Worm (Caenorhabditis elegans) whole organism, L4 larva: Measurements from ENCODE around the gene C30F2.5.

Experiments
- D1046.2 ChIP-seq: fragments of 200-800 bp; sonication (Bioruptor generic); IDR thresholded peaks from 2 replicates; pipeline ENCODE4 v1.3.6; 2022; ENCODE audit warnings: missing genetic modification characterization, missing compliant biosample characterization
- F26F4.8 ChIP-seq: fragments of 200-800 bp; sonication (Bioruptor generic); conservative IDR thresholded peaks from 2 replicates; pipeline ENCODE4 v1.3.6; 2022; ENCODE audit warnings: missing genetic modification characterization, missing compliant biosample characterization
- F37D6.2 ChIP-seq: sonication (generic microtip); optimal IDR thresholded peaks from 2 replicates; lab custom pipeline; 2016; ENCODE audit warnings: mild to moderate bottlenecking, missing genetic modification characterization, missing compliant biosample characterization
- F44E2.7 ChIP-seq: fragments of 200-800 bp; sonication (Bioruptor generic); IDR thresholded peaks from 2 replicates; pipeline ENCODE4 v2.1.2; 2022; ENCODE audit warnings: missing genetic modification characterization, missing compliant biosample characterization
- F49E8.2 ChIP-seq: sonication (generic microtip); optimal IDR thresholded peaks from 2 replicates; lab custom pipeline; 2016; ENCODE audit warnings: missing compliant biosample characterization, mild to moderate bottlenecking, missing genetic modification characterization, borderline replicate concordance
- R02D3.7 ChIP-seq: fragments of 150-350 bp; sonication (generic microtip); optimal IDR thresholded peaks from 3 replicates; lab custom pipeline; 2014; ENCODE audit warnings: missing biosample characterization, missing genetic modification characterization
- Y105C5A.15 ChIP-seq: fragments of 200-800 bp; sonication (Bioruptor generic); IDR thresholded peaks from 2 replicates; pipeline ENCODE4 v1.3.6; 2022; ENCODE audit warnings: missing genetic modification characterization, missing compliant biosample characterization
- ZK337.2 ChIP-seq: fragments of 200-800 bp; sonication (Bioruptor generic); IDR thresholded peaks from 2 replicates; pipeline ENCODE4 v1.3.6; 2022; ENCODE audit warnings: missing genetic modification reagents, missing genetic modification characterization, missing compliant biosample characterization
- aha-1 ChIP-seq: fragments of 150-350 bp; peaks from one replicate; lab custom pipeline; 2014; ENCODE audit warnings: missing biosample characterization, missing genetic modification characterization
- ama-1 ChIP-seq: fragments of 150-350 bp; optimal IDR thresholded peaks from 2 replicates; lab custom pipeline; 2014; ENCODE audit warnings: inconsistent platforms, mixed read lengths
- ceh-32 ChIP-seq: sonication (generic microtip); optimal IDR thresholded peaks from 2 replicates; lab custom pipeline; 2016; ENCODE audit warnings: mild to moderate bottlenecking, missing genetic modification characterization, missing compliant biosample characterization; ENCODE audit not compliant: poor library complexity
- ceh-62 ChIP-seq: sonication (generic microtip); optimal IDR thresholded peaks from 2 replicates; lab custom pipeline; 2017; ENCODE audit warnings: missing biosample characterization, missing genetic modification characterization
- ces-1 ChIP-seq: fragments of 150-350 bp; sonication (generic microtip); optimal IDR thresholded peaks from 4 replicates; lab custom pipeline; 2014; ENCODE audit warnings: missing biosample characterization, missing genetic modification reagents, missing genetic modification characterization
- cey-2 ChIP-seq: sonication (generic microtip); optimal IDR thresholded peaks from 3 replicates; lab custom pipeline; 2017; ENCODE audit warnings: missing genetic modification characterization, mild to moderate bottlenecking, missing compliant biosample characterization, antibody characterized with exemption, borderline replicate concordance; ENCODE audit not compliant: insufficient read depth
- daf-12 ChIP-seq: fragments of 150-350 bp; optimal IDR thresholded peaks from 2 replicates; lab custom pipeline; 2014; ENCODE audit warnings: missing biosample characterization, missing genetic modification reagents, missing genetic modification characterization
- daf-16 ChIP-seq, 3 experiments: sonication (generic microtip); optimal IDR thresholded peaks; 2 replicates each; lab custom pipeline; 2016 to 2017; ENCODE audit warnings: missing genetic modification characterization in 3 of 3, missing genetic modification reagents in 3 of 3, mild to moderate bottlenecking in 2 of 3, missing compliant biosample characterization in 2 of 3, missing biosample characterization in 1 of 3, moderate library complexity in 1 of 3
- daf-8 ChIP-seq: fragments of 200-800 bp; sonication (Bioruptor generic); IDR thresholded peaks from 2 replicates; pipeline ENCODE4 v1.3.6; 2022; ENCODE audit warnings: missing genetic modification characterization, missing compliant biosample characterization
- dmd-9 ChIP-seq: fragments of 200-800 bp; sonication (Bioruptor generic); IDR thresholded peaks from 2 replicates; pipeline ENCODE4 v1.3.6; 2022; ENCODE audit warnings: missing genetic modification reagents, missing genetic modification characterization, missing compliant biosample characterization
- dpl-1 ChIP-seq: fragments of 150-350 bp; optimal IDR thresholded peaks from 2 replicates; lab custom pipeline; 2014; ENCODE audit warnings: missing biosample characterization, missing genetic modification reagents, missing genetic modification characterization
- egl-27 ChIP-seq: sonication (generic microtip); optimal IDR thresholded peaks from 3 replicates; lab custom pipeline; 2017; ENCODE audit warnings: missing biosample characterization, missing genetic modification reagents, missing genetic modification characterization
- fkh-10 ChIP-seq: fragments of 150-350 bp; optimal IDR thresholded peaks from 2 replicates; lab custom pipeline; 2014; ENCODE audit warnings: missing biosample characterization, missing genetic modification reagents, missing genetic modification characterization
- hif-1 ChIP-seq, 2 experiments: sonication (generic microtip); optimal IDR thresholded peaks; 2 replicates each; lab custom pipeline; 2016 to 2017; ENCODE audit warnings: missing compliant biosample characterization in 2 of 2, missing genetic modification characterization in 2 of 2, missing genetic modification reagents in 2 of 2, missing genotype in 2 of 2, mild to moderate bottlenecking in 1 of 2
- hlh-11 ChIP-seq: fragments of 200-800 bp; sonication (Bioruptor generic); optimal IDR thresholded peaks from 2 replicates; lab custom pipeline; 2018; ENCODE audit warnings: mild to moderate bottlenecking, missing genetic modification characterization, missing compliant biosample characterization
- jun-1 ChIP-seq: fragments of 150-350 bp; optimal IDR thresholded peaks from 2 replicates; lab custom pipeline; 2014; ENCODE audit warnings: missing biosample characterization, missing genetic modification reagents, missing genetic modification characterization
- lin-29 ChIP-seq: fragments of 200-800 bp; sonication (Bioruptor generic); IDR thresholded peaks from 2 replicates; pipeline ENCODE4 v1.3.6; 2022; ENCODE audit warnings: missing genetic modification reagents, missing genetic modification characterization, missing compliant biosample characterization
- lin-38 ChIP-seq: fragments of 200-800 bp; sonication (Bioruptor generic); IDR thresholded peaks from 2 replicates; pipeline ENCODE4 v1.3.6; 2022; ENCODE audit warnings: missing genetic modification reagents, missing genetic modification characterization, missing compliant biosample characterization
- lin-39 ChIP-seq: fragments of 150-350 bp; optimal IDR thresholded peaks from 2 replicates; lab custom pipeline; 2014; ENCODE audit warnings: missing biosample characterization, missing genetic modification reagents, missing genetic modification characterization
- lir-3 ChIP-seq: sonication (generic microtip); optimal IDR thresholded peaks from 2 replicates; lab custom pipeline; 2016; ENCODE audit warnings: mild to moderate bottlenecking, missing genetic modification characterization, missing compliant biosample characterization
- lsy-2 ChIP-seq, 2 experiments: fragments of 150-350 bp in 1 of 2; sonication (generic microtip) in 1 of 2; optimal IDR thresholded peaks; 2 replicates each; lab custom pipeline; 2014 to 2017; ENCODE audit warnings: missing biosample characterization in 2 of 2, missing genetic modification characterization in 2 of 2
- madf-9 ChIP-seq: fragments of 200-800 bp; sonication (Bioruptor generic); conservative IDR thresholded peaks from 2 replicates; pipeline ENCODE4 v1.3.6; 2022; ENCODE audit warnings: missing genetic modification reagents, missing genetic modification characterization, missing compliant biosample characterization
- mdl-1 ChIP-seq, 2 experiments: fragments of 150-350 bp in 1 of 2; sonication (generic microtip) in 1 of 2; optimal IDR thresholded peaks; 2 replicates each; lab custom pipeline; 2014 to 2017; ENCODE audit warnings: missing biosample characterization in 2 of 2, missing genetic modification characterization in 2 of 2
- mep-1 ChIP-seq: fragments of 150-350 bp; sonication (generic microtip); optimal IDR thresholded peaks from 3 replicates; lab custom pipeline; 2014; ENCODE audit warnings: missing biosample characterization, missing genetic modification characterization
- mxl-2 ChIP-seq: fragments of 200-800 bp; sonication (Bioruptor generic); conservative IDR thresholded peaks from 2 replicates; pipeline ENCODE4 v1.3.6; 2022; ENCODE audit warnings: missing genetic modification reagents, missing genetic modification characterization, missing compliant biosample characterization
- nhr-102 ChIP-seq: sonication (generic microtip); optimal IDR thresholded peaks from 2 replicates; lab custom pipeline; 2016; ENCODE audit warnings: mild to moderate bottlenecking, missing genetic modification characterization, moderate library complexity, missing compliant biosample characterization
- nhr-11 ChIP-seq: fragments of 150-350 bp; optimal IDR thresholded peaks from 2 replicates; lab custom pipeline; 2014; ENCODE audit warnings: missing biosample characterization, missing genetic modification characterization
- nhr-111 ChIP-seq: fragments of 200-800 bp; sonication (Bioruptor generic); optimal IDR thresholded peaks from 2 replicates; lab custom pipeline; 2018; ENCODE audit warnings: mild to moderate bottlenecking, missing genetic modification characterization, missing compliant biosample characterization
- nhr-237 ChIP-seq: sonication (generic microtip); optimal IDR thresholded peaks from 2 replicates; lab custom pipeline; 2017; ENCODE audit warnings: missing biosample characterization, missing genetic modification characterization
- nhr-48 ChIP-seq: sonication (generic microtip); optimal IDR thresholded peaks from 2 replicates; lab custom pipeline; 2016; ENCODE audit warnings: mild to moderate bottlenecking, missing genetic modification characterization, missing compliant biosample characterization
- pha-4 ChIP-seq, 2 experiments: fragments of 150-350 bp in 1 of 2; fragments of 200-800 bp in 1 of 2; sonication (Bioruptor generic) in 1 of 2; IDR thresholded peaks in 1 of 2; optimal IDR thresholded peaks in 1 of 2; 2 replicates each; pipeline versions ENCODE4 v1.3.6 to Lab custom; 2014 to 2022; ENCODE audit warnings: missing genetic modification characterization in 2 of 2, missing genetic modification reagents in 2 of 2, missing biosample characterization in 1 of 2, missing compliant biosample characterization in 1 of 2
- rbr-2 ChIP-seq: sonication (generic microtip); optimal IDR thresholded peaks from 2 replicates; lab custom pipeline; 2016; ENCODE audit warnings: missing genotype, missing genetic modification characterization, missing compliant biosample characterization
- saeg-2 ChIP-seq: fragments of 200-800 bp; sonication (Bioruptor generic); IDR thresholded peaks from 2 replicates; pipeline ENCODE4 v1.3.6; 2022; ENCODE audit warnings: missing genetic modification reagents, missing genetic modification characterization, missing compliant biosample characterization
- snpc-1.2 ChIP-seq: fragments of 200-800 bp; sonication (Bioruptor generic); IDR thresholded peaks from 2 replicates; pipeline ENCODE4 v1.3.6; 2022; ENCODE audit warnings: missing genetic modification reagents, missing genetic modification characterization, missing compliant biosample characterization
- snpc-4 ChIP-seq: fragments of 150-350 bp; optimal IDR thresholded peaks from 2 replicates; lab custom pipeline; 2014; ENCODE audit warnings: missing biosample characterization, missing genetic modification characterization
- spr-3 ChIP-seq: fragments of 200-800 bp; sonication (Bioruptor generic); optimal IDR thresholded peaks from 2 replicates; lab custom pipeline; 2018; ENCODE audit warnings: mild to moderate bottlenecking, missing genetic modification characterization, missing compliant biosample characterization
- tag-97 ChIP-seq: fragments of 200-800 bp; sonication (Bioruptor generic); IDR thresholded peaks from 2 replicates; pipeline ENCODE4 v1.3.6; 2022; ENCODE audit warnings: missing genetic modification characterization, missing compliant biosample characterization
- unc-130 ChIP-seq: sonication (generic microtip); optimal IDR thresholded peaks from 2 replicates; lab custom pipeline; 2016; ENCODE audit warnings: missing genetic modification reagents, missing genetic modification characterization, missing compliant biosample characterization
- unc-62 ChIP-seq, 3 experiments: fragments of 150-350 bp in 1 of 3; sonication (generic microtip); optimal IDR thresholded peaks in 2 of 3; peaks in 1 of 3; 1 replicate in 1 of 3; 2 replicates in 2 of 3; lab custom pipeline; 2014 to 2017; ENCODE audit warnings: missing biosample characterization in 3 of 3, missing genetic modification characterization in 3 of 3, missing genetic modification reagents in 3 of 3, missing genotype in 1 of 3
- zag-1 ChIP-seq: fragments of 150-350 bp; optimal IDR thresholded peaks from 2 replicates; lab custom pipeline; 2014; ENCODE audit warnings: missing biosample characterization, missing genetic modification characterization
- zfp-2 ChIP-seq: sonication (generic microtip); optimal IDR thresholded peaks from 2 replicates; lab custom pipeline; 2016; ENCODE audit warnings: mild to moderate bottlenecking, missing genetic modification characterization, missing compliant biosample characterization
- ztf-7 ChIP-seq: fragments of 150-350 bp; optimal IDR thresholded peaks from 2 replicates; lab custom pipeline; 2014; ENCODE audit warnings: missing biosample characterization, missing genetic modification characterization

Gene C30F2.5

DNA sequence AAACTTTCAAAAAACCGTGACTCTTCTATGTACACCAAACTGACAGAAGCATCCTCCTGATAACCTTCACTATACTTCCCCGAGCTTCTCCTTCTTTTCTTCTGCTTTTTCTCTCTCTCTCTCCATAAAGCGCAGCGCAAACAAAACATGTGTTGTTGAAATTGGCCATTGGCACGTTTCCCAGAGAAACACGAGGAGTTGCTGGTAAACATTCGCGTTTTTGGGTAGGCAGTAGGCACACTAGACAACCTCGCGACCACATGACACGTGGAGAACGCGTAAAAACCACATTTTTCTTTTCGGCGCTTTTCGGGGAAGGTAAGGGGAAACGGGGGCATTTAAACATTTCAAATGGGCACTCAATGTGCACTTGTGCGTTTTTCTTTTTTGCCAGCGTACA is 36.6 kb downstream of the C30F2.5 start (continued):
- TF ChIP-seq F37D6.2 (tag; lab: Kevin White, UChicago) (no peak), R02D3.7 (no peak), ama-1 (lab: Kevin White, UChicago) (no peak), F44E2.7 (GFP tag; lab: Robert Waterston, UW) (no peak), zag-1 (tag; lab: Kevin White, UChicago) (no peak), lin-39 (tag; lab: Kevin White, UChicago) (no peak), madf-9 (GFP tag; lab: Robert Waterston, UW) (no peak), unc-62 (GFP tag; optimal IDR thresholded peaks at IDR 0.05 in 1 of 2; lab: Kevin White, UChicago) (no peak), unc-62 (tag; optimal IDR thresholded peaks at IDR 0.05; lab: Kevin White, UChicago) (no peak), daf-12 (no peak), Y105C5A.15 (no peak), nhr-11 (tag; lab: Kevin White, UChicago) (peak; percentile 66), pha-4 (GFP tag; IDR thresholded peaks at IDR 0.05; lab: Robert Waterston, UW) (peak; percentile 59; the same call in 1 of the 2 replicates), pha-4 (tag; optimal IDR thresholded peaks at IDR 0.05; lab: Kevin White, UChicago) (peak; percentile 93), snpc-1.2 (GFP tag; lab: Robert Waterston, UW) (no peak), cey-2 (tag; lab: Kevin White, UChicago) (no peak), daf-8 (GFP tag; lab: Robert Waterston, UW) (no peak), nhr-48 (tag; lab: Kevin White, UChicago) (no peak), mdl-1 (tag; optimal IDR thresholded peaks at IDR 0.05; lab: Kevin White, UChicago) (peak; percentile 63 to 93), F49E8.2 (tag; lab: Kevin White, UChicago) (no peak), ces-1 (no peak), saeg-2 (GFP tag; lab: Robert Waterston, UW) (no peak), ztf-7 (tag; lab: Kevin White, UChicago) (no peak), jun-1 (tag; lab: Kevin White, UChicago) (no peak), dpl-1 (GFP tag; lab: Kevin White, UChicago) (peak; percentile 4), hif-1 (tag; optimal IDR thresholded peaks at IDR 0.05; lab: Kevin White, UChicago) (peak; percentile 73 to 97), unc-130 (GFP tag; lab: Kevin White, UChicago) (no peak), daf-16 (GFP tag; optimal IDR thresholded peaks at IDR 0.05; lab: Kevin White, UChicago) (peak in 1 of 2 experiments; percentile 42), daf-16 (tag; optimal IDR thresholded peaks at IDR 0.05; lab: Kevin White, UChicago) (peak; percentile 99), dmd-9 (no peak), lsy-2 (tag; optimal IDR thresholded peaks at IDR 0.05; lab: Kevin White, UChicago) (peak in 1 of 2 experiments; percentile 45), nhr-111 (no peak), D1046.2 (0 out of 2 replicates have a peak, but pooled peaks have one; percentile 14), hlh-11 (peak; percentile 86), ceh-32 (no peak), rbr-2 (tag; lab: Kevin White, UChicago) (no peak), lir-3 (tag; lab: Kevin White, UChicago) (no peak), snpc-4 (tag; lab: Kevin White, UChicago) (no peak), nhr-237 (tag; lab: Kevin White, UChicago) (no peak), lin-38 (GFP tag; lab: Robert Waterston, UW) (no peak), mep-1 (tag; lab: Kevin White, UChicago) (peak; percentile 81), fkh-10 (GFP tag; lab: Kevin White, UChicago) (no peak), mxl-2 (GFP tag; lab: Robert Waterston, UW) (no peak), F26F4.8 (GFP tag; lab: Robert Waterston, UW) (no peak), egl-27 (tag; lab: Kevin White, UChicago) (no peak), ZK337.2 (GFP tag; lab: Robert Waterston, UW) (no peak), zfp-2 (tag; lab: Kevin White, UChicago) (no peak), spr-3 (GFP tag; lab: Kevin White, UChicago) (no peak), lin-29 (GFP tag; lab: Robert Waterston, UW) (no peak), tag-97 (GFP tag; lab: Robert Waterston, UW) (no peak), nhr-102 (tag; lab: Kevin White, UChicago) (peak; percentile 14), aha-1 (tag; lab: Kevin White, UChicago) (peak; percentile 99), ceh-62 (tag; lab: Kevin White, UChicago) (no peak)
